Fruit fly (Drosophila melanogaster): ENCODE measurements around the gene aly.
A peak's percentile ranks its signal among the peaks of the same experiment; 100 is the strongest.

aly gene

DNA sequence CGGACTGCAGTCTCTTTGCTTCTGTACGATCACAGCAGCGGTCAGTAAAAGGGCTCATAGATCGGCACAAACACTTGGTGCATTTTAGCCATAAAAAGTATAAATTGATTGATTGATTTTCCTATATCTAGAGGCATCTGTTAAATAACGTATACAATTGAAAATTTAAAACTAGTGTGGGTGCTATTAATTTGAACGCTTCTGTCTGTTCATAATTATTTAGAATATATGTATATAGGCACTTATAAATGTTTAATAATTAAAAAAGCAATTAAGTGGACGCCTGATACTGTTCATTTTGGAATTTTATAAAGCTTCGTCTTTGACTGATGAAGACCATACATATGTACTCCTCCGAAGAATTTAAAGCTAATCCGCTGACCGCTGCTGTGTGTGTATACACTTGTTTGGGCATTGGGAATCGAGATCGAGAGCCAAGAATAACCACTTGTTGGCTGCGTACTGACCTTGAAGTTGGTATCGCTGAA, 19.0 kb upstream of the aly start (continued):
- TF ChIP-seq Sox102F (GFP tag; optimal IDR thresholded peaks at IDR 0.05) (peak; percentile 86), lz (GFP tag; optimal IDR thresholded peaks at IDR 0.05) (peak; percentile 83), CG34406 (GFP tag; optimal IDR thresholded peaks at IDR 0.05) (peak; percentile 94), Eip75B (GFP tag; optimal IDR thresholded peaks at IDR 0.05) (peak; percentile 89), CG8119 (GFP tag; IDR thresholded peaks at IDR 0.05) (peak; percentile 84), eg (GFP tag; IDR thresholded peaks at IDR 0.05) (peak; percentile 49; the same call in 1 of the 3 replicates), svp (GFP tag) (peak; percentile 92), spab (GFP tag; optimal IDR thresholded peaks at IDR 0.05) (peak; percentile 90), CG8632 (GFP tag; optimal IDR thresholded peaks at IDR 0.05) (peak; percentile 93), CG7368 (GFP tag; optimal IDR thresholded peaks at IDR 0.05) (peak; percentile 87), ss (GFP tag; optimal IDR thresholded peaks at IDR 0.05) (peak; percentile 87 to 91), CG6808 (GFP tag; optimal IDR thresholded peaks at IDR 0.05) (peak; percentile 93), Hr4 (GFP tag; optimal IDR thresholded peaks at IDR 0.05) (peak; percentile 70), CG16779 (tag; optimal IDR thresholded peaks at IDR 0.05) (peak; percentile 77), Sox14 (GFP tag; optimal IDR thresholded peaks at IDR 0.05) (peak; percentile 84), OdsH (GFP tag; optimal IDR thresholded peaks at IDR 0.05) (peak; percentile 87), CG6792 (GFP tag; optimal IDR thresholded peaks at IDR 0.05) (peak; percentile 85), dac (GFP tag; optimal IDR thresholded peaks at IDR 0.05) (no peak)

DNA sequence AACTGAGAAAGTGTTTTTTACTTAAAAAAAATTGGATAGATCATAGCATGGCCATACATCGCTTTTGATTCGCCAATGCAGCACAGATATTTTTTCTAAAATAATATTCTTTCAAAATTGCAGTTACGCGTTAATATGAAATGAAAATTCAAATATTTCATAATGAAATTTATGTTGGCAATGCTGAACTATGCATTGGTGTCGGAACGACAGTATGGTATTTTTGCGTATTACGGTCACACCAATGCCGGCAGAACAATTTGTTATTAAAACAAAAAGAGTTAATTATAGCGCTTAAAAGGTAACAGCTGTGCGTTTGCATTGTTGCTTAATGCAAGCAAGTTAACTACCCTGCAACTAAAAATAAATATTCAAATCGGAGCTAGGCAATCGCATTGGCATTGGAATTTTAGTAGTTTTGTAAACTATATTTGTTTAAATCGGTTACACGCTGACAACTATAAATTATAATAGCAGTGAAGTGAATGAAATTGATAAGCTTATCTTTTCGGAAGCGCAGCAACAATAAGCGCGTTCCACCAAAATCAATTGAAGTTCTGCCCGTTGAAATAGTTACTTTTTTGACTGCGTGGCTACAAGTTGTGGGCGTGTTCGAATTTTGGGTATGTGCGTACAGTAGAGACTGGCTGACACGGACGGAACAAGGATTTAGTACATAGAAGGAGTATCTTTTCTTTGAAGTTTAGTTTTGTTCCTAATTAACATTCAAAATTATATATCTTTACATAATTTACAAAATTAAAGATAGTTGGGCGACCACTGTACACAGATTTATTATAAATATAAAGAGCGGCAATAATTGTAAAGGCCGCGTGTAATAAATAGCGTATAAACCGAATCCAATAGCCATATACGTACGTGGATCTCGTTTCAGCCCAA, 16.1 kb upstream of the aly start, which contains the start of gene Prx4:
Gene Prx4 (plus strand): TSS at position 210 of the 900 bp plus-strand sequence.
- peak; percentile 49 for TF ChIP-seq CG6808 (GFP tag; optimal IDR thresholded peaks at IDR 0.05)
- TF ChIP-seq CG6163 (GFP tag; IDR thresholded peaks at IDR 0.05), result peak; percentile 90
- TF ChIP-seq CG8632 (GFP tag; optimal IDR thresholded peaks at IDR 0.05), result peak; percentile 69
- TF ChIP-seq CG32006 (GFP tag; optimal IDR thresholded peaks at IDR 0.05), result peak; percentile 67
- peak; percentile 5 for TF ChIP-seq CG4318 (GFP tag; optimal IDR thresholded peaks at IDR 0.05)
- TF ChIP-seq CG8119 (GFP tag; IDR thresholded peaks at IDR 0.05), result peak; percentile 69; the same call in 2 of the 3 replicates
- no peak for TF ChIP-seq CG9139 (GFP tag; optimal IDR thresholded peaks at IDR 0.05)
- peak; percentile 59 for TF ChIP-seq CG31627 (GFP tag; optimal IDR thresholded peaks at IDR 0.05)
- TF ChIP-seq CG11902 (GFP tag; optimal IDR thresholded peaks at IDR 0.05), result peak; percentile 21
- peak; percentile 61 for TF ChIP-seq Hr39 (GFP tag; optimal IDR thresholded peaks at IDR 0.05)
- TF ChIP-seq dsx (GFP tag; optimal IDR thresholded peaks at IDR 0.05; ENCODE audit: poor library complexity, severe bottlenecking), result peak; percentile 23
- peak; percentile 43 for TF ChIP-seq Ets21C (GFP tag; optimal IDR thresholded peaks at IDR 0.05)
- TF ChIP-seq pdm3 (GFP tag; optimal IDR thresholded peaks at IDR 0.05), result peak; percentile 53
- TF ChIP-seq CG7368 (GFP tag; optimal IDR thresholded peaks at IDR 0.05), result peak; percentile 2
- TF ChIP-seq Eip93F (GFP tag; optimal IDR thresholded peaks at IDR 0.05), result peak; percentile 34
- peak; percentile 61 for TF ChIP-seq topi (GFP tag; optimal IDR thresholded peaks at IDR 0.05)
- TF ChIP-seq eg (GFP tag; IDR thresholded peaks at IDR 0.05), result peak; percentile 85
- peak; percentile 49 for TF ChIP-seq Sox102F (GFP tag; optimal IDR thresholded peaks at IDR 0.05)
- peak; percentile 71 for TF ChIP-seq Met (GFP tag; optimal IDR thresholded peaks at IDR 0.05)
- peak; percentile 47 for TF ChIP-seq CG1621 (tag; optimal IDR thresholded peaks at IDR 0.05)
- TF ChIP-seq Hr4 (GFP tag; optimal IDR thresholded peaks at IDR 0.05), result peak; percentile 70
- TF ChIP-seq CG10669 (GFP tag; optimal IDR thresholded peaks at IDR 0.05), result peak; percentile 44
- peak; percentile 31 for TF ChIP-seq CG8319 (GFP tag; optimal IDR thresholded peaks at IDR 0.05)
- peak; percentile 40 for TF ChIP-seq Sox15 (GFP tag; optimal IDR thresholded peaks at IDR 0.05)
- no peak for TF ChIP-seq CG11762 (GFP tag; optimal IDR thresholded peaks at IDR 0.05; ENCODE audit: insufficient read depth)
- TF ChIP-seq salr (GFP tag; optimal IDR thresholded peaks at IDR 0.05), result no peak
- TF ChIP-seq svp (GFP tag), result peak; percentile 88
- peak; percentile 60 for TF ChIP-seq CG10631 (GFP tag; optimal IDR thresholded peaks at IDR 0.05)
- no peak for TF ChIP-seq CG6854 (GFP tag; optimal IDR thresholded peaks at IDR 0.05)
- peak; percentile 65 for TF ChIP-seq CG34406 (GFP tag; optimal IDR thresholded peaks at IDR 0.05)
- peak; percentile 72 for TF ChIP-seq lz (GFP tag; optimal IDR thresholded peaks at IDR 0.05)
- no peak for TF ChIP-seq fd85E (GFP tag; optimal IDR thresholded peaks at IDR 0.05)
- TF ChIP-seq Smox (GFP tag; optimal IDR thresholded peaks at IDR 0.05), result peak; percentile 59
- TF ChIP-seq Lpt (GFP tag; optimal IDR thresholded peaks at IDR 0.05), result no peak
- TF ChIP-seq Eip75B (GFP tag; optimal IDR thresholded peaks at IDR 0.05), result peak; percentile 71
- no peak for TF ChIP-seq Blimp-1 (GFP tag; optimal IDR thresholded peaks at IDR 0.05)
- TF ChIP-seq Gug (GFP tag; IDR thresholded peaks at IDR 0.05), result peak; percentile 59
- TF ChIP-seq Ets96B (tag; optimal IDR thresholded peaks at IDR 0.05), result peak; percentile 58
- peak; percentile 77 for TF ChIP-seq CG15336 (GFP tag; IDR thresholded peaks at IDR 0.05)
